Worm (Caenorhabditis elegans) whole organism, L1 larva: Measurements from ENCODE around the gene M02B7.2.

Experiments used
- blmp-1 ChIP-seq: fragments of 150-350 bp; optimal IDR thresholded peaks from 2 replicates; lab custom pipeline; 2014; ENCODE audit warnings: missing biosample characterization, missing genetic modification characterization
- ceh-82 ChIP-seq, 3 experiments: fragments of 150-350 bp in 1 of 3; sonication (generic microtip) in 2 of 3; optimal IDR thresholded peaks; 2 replicates each; lab custom pipeline; 2014 to 2017; ENCODE audit warnings: missing biosample characterization in 3 of 3, missing genetic modification characterization in 3 of 3
- elt-3 ChIP-seq, 6 experiments: fragments of 150-350 bp in 1 of 6; sonication (generic microtip); optimal IDR thresholded peaks; 2 replicates each; lab custom pipeline; 2017 to 2018; ENCODE audit warnings: missing biosample characterization in 6 of 6, missing genetic modification characterization in 6 of 6, inconsistent platforms in 1 of 6
- isw-1 ChIP-seq: fragments of 200-800 bp; sonication (Bioruptor generic); IDR thresholded peaks from 2 replicates; pipeline ENCODE4 v1.3.6; 2022; ENCODE audit warnings: missing genetic modification characterization, missing compliant biosample characterization
- nhr-11 ChIP-seq: fragments of 150-350 bp; optimal IDR thresholded peaks from 2 replicates; lab custom pipeline; 2014; ENCODE audit warnings: missing biosample characterization, missing genetic modification characterization
- pqm-1 ChIP-seq: sonication (generic microtip); optimal IDR thresholded peaks from 3 replicates; lab custom pipeline; 2017; ENCODE audit warnings: missing biosample characterization, missing genetic modification characterization

DNA sequence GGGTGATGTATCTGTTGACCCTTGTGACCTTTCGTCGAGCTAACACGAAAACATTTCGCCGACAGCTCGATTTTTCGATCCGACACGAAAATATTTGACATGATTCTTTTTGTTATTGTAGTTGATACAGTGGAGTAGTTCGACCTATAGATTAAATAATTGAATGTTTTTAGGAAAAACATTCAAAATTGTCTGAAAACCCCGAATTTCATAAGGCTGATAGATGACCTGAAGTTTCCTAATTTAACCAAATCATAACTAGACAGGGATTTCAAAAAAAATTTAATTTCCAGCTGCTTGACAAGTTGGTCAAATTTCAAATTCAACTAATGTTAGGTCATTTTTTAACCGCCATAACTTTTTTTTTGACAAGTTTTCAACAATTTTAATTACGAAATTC, 31.7 kb downstream of the M02B7.2 start, which contains the start of gene cal-3:
- TF ChIP-seq blmp-1 (no peak), nhr-11 (tag; lab: Kevin White, UChicago) (no peak), isw-1 (GFP tag; lab: Robert Waterston, UW) (no peak), ceh-82 (tag; optimal IDR thresholded peaks at IDR 0.05; lab: Kevin White, UChicago) (no peak), elt-3 (tag; optimal IDR thresholded peaks at IDR 0.05; lab: Kevin White, UChicago) (no peak), pqm-1 (tag; lab: Kevin White, UChicago) (no peak)
